Worm (Caenorhabditis elegans): Measurements from ENCODE around the gene ZC373.2.

The ZC373.2 gene

DNA sequence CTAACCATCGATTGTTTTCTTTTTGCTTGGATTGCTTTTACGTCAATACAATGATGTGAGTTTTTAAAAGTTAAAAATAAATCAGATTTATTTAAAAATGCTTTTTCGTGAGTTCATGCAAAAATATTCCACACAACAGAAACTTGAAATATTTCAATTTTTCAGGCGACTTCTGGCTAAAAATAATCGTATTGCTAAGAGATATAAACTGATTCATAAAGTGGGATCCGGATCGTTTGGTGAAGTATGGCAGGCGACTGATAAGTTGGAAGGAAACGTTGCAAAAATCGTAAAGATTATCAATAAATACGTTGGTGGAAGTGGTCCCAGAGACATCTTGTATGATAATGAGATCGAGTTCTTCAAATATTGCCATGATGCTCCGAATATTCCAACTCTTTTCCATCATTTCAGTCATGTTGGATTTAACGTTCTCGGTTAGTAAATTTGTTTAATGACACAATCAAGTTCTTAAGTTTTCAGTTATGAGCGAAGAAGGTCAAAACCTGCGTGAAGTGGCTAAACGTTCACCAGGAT is 2.3 kb upstream of the ZC373.2 start, which contains the start of gene ZC373.3:
Gene ZC373.3 (plus strand): TSS at position 51 of the 537 bp plus-strand sequence.
- TF ChIP-seq unc-62 (GFP tag; optimal IDR thresholded peaks at IDR 0.05) = no peak

DNA sequence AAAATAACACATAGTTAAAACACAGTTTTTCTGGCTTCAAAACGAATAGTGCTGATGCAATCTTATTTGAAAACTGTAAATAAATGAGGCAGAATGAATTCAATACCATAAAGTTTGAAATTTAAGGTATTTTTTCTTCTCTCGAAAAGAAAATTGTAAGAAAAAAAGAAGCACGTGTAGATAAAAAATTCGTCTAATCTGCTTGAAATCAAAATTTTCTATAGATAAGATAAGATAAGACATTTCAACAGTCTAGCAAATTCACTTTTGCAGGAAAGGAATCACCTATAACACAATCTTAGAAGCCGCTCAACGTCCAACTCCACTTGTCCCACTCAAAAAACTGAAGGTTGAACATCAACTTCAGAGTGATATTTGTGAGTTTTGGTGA is 3.8 kb downstream of the ZC373.2 start:
- TF ChIP-seq unc-62 (GFP tag; optimal IDR thresholded peaks at IDR 0.05) = no peak

DNA sequence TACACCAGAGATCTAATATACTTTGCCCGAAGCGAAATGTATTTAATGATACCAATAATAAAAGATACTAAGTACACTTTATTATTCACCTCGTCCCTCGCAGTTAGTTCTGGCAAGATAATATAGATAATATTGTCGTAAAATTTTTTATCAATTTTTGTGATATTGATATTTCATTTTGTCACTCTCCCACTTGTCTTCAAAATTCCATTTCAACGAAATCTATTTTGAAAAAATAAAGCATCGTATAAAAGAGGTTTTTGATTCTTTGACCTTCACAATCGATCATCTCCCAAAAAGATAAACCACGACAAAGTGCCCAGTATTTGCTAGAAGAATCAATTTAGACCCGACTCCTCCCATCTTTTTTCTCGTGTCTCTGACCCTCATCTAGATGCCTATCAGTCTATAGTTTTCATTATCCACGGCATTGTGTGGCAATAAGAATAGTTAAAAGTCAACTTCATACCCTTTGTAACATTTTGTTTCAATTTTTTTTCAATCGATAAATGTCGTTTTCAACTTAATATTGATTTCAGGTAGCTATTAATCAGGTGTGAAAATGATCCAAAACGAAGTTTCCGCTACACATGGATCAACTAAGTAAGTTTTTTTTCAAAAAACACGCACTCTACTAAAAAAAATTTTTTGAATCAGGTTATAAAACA is 4.4 kb downstream of the ZC373.2 start, which contains the start of gene cbs-1:
Gene cbs-1 (plus strand): TSS at position 534 of the 668 bp plus-strand sequence.
- TF ChIP-seq unc-62 (GFP tag; optimal IDR thresholded peaks at IDR 0.05) = no peak

DNA sequence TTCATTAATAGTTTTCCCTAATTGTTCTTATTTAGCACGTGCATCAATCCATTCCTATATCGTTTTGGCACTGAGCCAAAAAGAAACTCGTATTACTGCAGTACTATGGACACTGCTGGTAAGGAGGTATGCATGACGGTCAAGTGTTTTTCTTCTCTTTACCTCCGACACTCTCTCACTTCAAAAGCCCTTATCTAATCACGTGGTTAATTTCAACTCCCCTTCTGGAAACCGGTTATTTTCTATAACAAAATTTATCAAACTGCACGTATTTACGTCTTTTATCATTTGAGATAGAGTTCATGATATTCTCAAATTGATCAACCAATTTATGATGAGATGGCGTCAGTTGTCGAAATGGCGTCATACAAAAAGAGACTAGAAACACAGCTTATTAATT is 6.6 kb downstream of the ZC373.2 start:
- no peak for TF ChIP-seq unc-62 (GFP tag; optimal IDR thresholded peaks at IDR 0.05)

DNA sequence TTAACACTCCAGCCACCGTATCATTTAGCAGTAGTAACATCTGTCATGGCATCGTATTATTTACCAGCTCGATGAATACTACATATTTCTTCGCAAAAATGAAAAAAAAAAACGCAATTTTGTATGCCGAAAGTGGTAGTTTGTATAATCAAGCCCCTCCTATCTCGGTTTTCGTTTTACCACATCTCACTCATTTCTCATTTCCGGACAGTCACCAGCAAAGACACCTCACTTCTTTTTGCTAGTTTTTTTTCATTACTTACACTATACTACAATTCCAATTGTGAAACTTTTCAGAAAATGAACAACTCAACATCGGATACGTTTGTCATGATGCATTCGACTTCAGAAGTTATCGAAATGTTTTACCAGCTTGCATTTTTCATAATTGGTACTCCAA is 9.1 kb downstream of the ZC373.2 start, which contains the start of gene gnrr-3:
Gene gnrr-3 (plus strand): TSS at position 301 of the 400 bp plus-strand sequence.
- no peak for TF ChIP-seq unc-62 (GFP tag; optimal IDR thresholded peaks at IDR 0.05)

DNA sequence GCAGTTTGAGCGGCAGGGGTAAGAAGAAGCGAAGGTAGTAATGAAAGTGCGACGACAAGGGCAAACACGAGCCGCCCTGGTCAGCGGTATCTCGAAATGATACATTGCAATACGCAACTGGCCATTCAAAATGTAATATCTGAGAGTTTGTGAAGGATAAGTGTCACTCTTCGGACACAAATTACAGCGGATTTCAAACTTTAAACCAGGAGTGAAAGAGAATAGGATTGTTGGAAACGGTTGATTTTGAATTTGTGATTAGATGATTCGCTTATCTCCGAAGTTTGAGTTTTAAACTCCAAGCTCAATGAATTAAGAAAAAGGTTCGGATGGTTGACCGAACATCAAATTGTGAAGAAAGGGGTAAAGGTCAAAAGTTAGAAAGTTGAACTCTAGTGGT is 10.9 kb downstream of the ZC373.2 start, which contains the start of gene ZC374.2:
Gene ZC374.2 (minus strand): TSS at position 101 of the 400 bp plus-strand sequence.
- TF ChIP-seq unc-62 (GFP tag; optimal IDR thresholded peaks at IDR 0.05) = no peak

DNA sequence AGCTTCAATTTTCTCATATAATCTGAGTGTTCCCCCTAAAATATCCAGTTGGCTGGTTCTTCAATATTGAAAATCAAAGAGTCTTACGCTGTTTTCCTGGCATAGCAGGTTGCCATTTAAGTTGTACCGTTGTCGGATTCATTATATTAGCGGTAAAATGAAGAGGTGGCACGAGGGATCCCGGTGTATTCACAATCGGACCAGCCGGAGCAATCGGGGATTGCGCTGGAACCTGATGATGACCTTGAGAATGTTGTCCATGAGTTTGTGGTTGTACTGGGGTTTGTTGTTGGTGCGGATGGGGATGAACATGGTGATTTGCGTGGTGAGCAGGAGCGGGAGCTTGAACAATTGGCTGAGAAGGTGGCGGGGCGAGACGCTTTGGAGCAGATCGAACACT is 13.8 kb downstream of the ZC373.2 start:
- no peak for TF ChIP-seq unc-62 (GFP tag; optimal IDR thresholded peaks at IDR 0.05)

DNA sequence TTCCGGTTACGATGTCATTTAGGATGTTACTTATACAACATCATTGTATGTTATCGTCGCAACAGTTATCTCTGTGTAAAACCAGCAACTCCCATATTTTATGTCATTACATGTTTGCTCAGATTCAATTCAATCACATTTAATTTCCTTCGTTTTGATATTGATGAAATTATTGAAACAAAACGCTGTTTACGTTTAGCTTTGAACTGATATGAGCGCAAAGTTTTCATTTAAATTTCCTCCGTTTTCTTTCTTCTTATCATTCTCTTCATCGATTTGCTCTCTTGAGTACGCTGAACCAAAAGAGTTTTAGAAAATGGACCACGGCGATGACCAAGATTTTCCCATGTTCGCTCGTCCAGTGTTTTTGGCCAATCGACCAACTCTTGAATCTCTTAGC is 27.4 kb downstream of the ZC373.2 start, which contains the start of gene sek-6:
Gene sek-6 (plus strand): TSS at position 315 of the 400 bp plus-strand sequence.
- TF ChIP-seq unc-62 (GFP tag; optimal IDR thresholded peaks at IDR 0.05) = no peak

DNA sequence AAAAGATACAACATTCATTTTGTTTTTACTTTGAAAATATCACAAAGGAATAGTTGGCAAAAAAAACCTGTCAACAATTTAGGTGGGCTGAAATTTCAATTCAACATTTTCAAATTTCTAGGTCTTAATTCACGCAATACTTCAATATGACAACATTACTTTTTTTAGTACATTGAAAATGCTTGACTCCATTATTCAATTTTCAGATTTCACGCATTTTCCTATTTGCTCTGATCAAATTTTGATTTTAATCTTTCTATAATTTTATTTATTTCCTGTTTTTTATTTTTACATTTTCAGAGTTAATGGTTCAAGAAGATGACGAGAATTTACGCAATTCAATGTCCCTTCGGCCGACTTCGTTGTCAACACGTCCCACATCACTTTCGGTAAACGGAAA is 30.7 kb downstream of the ZC373.2 start, which contains the start of gene mkk-4:
Gene mkk-4 (plus strand): TSS at position 301 of the 400 bp plus-strand sequence.
- no peak for TF ChIP-seq unc-62 (GFP tag; optimal IDR thresholded peaks at IDR 0.05)

DNA sequence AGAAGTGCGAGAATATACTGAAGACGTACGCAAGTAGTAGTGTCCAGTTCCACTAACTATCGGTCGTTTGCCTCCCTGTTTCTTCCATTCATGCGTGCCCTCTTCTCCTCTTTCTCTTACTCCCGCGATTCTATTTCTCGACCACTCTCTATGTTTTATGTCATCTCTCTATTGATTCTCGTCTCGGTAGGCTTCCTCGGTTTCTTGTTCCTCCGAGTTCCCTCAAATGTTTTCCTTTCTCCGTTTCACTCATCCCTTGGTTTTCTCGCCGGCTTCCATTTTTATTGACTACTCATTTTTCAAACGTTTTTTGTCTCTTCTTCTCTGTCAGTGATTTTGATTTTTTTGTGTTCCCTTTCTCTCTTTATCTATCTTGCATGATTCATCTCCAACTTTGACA is 31.9 kb downstream of the ZC373.2 start:
- no peak for TF ChIP-seq unc-62 (GFP tag; optimal IDR thresholded peaks at IDR 0.05)

DNA sequence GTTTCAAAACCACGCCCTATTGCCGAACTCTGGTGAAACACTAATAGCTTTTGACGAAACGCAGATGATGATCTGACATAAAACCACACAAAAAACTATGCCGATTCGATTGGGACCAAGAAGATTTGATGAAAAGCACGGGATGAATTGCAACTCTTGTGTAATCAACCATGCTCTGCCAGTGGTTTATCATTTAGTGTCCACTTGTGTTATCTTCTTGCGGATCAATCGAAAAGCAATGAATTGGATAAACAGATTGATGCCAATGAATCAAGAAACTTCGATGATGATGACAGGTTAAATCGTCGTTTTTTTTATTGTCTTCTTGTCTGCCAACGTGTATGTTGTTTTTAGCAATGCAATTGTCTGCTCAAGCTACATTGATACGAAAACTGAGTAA is 36.2 kb downstream of the ZC373.2 start, which contains the start of gene F42G10.1:
Gene F42G10.1 (minus strand): TSS at position 151 of the 400 bp plus-strand sequence.
- no peak for TF ChIP-seq unc-62 (GFP tag; optimal IDR thresholded peaks at IDR 0.05)

DNA sequence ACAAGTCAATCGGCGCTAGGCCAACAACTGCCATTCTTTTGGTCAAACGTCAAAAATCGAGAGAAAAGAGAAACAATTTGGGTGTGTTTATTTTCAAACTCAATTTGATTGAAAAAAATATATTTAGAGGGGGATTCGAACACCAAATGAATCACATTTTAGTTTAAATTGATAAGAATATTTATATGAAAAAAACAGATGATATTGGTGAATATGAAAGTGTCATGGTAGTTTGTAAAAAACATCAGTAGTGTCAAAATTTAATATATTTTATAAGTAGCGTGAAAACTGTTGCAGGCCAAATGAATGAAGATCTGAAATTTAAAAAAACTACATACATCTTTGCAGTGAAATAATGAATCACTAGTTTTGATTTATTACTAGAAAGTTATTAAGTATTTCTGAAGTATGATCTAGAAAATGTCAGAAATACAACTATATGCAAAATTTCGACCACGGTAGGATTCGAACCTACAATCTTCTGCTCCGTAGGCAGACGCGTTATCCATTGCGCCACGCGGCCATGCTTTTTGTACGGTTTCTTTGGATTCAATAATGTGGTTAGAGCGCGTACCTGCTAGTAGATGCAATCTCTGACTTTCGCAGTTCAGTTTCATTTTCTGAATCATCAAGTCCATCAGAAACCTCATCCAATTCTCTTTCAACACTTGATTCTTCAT is 40.1 kb downstream of the ZC373.2 start, which contains the start of gene F19C6.4:
Gene F19C6.4 (minus strand): TSS at position 51 of the 680 bp plus-strand sequence.
- TF ChIP-seq unc-62 (GFP tag; optimal IDR thresholded peaks at IDR 0.05) = no peak

DNA sequence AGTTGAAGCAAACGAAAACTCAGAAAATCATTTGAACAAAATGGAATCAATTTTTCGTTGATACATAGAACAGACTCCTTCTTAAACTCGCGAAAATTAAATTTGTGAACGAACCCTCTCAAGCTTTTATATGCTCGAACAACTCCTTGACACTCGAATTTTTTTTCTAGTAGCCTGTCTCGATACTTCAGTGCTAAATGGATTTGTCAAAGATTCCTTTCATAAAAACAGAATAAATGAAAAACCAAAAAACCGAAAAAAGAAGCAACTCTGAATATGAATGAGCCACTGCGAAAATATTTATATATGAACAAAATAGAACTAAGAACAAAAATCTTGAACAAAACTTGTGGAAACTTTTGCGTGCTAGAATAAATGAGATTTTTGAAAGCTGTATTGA is 48.2 kb downstream of the ZC373.2 start:
- no peak for TF ChIP-seq unc-62 (GFP tag; optimal IDR thresholded peaks at IDR 0.05)

DNA sequence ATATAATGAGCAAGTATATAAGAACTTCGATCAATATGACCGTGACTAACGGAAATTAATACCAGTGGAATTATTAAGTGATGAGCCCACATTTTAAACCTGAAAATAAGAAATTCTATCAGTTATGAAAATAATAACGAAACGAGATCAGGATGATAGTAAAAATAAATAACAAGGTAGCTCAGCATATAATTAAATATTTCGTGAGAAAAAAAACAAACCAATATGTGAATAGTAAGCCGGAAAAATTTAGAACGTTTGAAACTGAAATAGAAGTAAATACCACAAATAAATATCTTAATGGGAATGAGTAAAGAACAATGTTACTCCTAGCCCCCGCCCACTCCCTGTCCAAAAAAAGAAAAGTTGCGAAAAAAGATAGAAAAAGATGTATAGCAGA is 49.6 kb downstream of the ZC373.2 start, which contains the start of gene F19C6.3:
Gene F19C6.3 (minus strand): TSS at position 101 of the 400 bp plus-strand sequence.
- TF ChIP-seq unc-62 (GFP tag; optimal IDR thresholded peaks at IDR 0.05) = no peak

Data from whole organism, dauer.